Fruit fly (Drosophila melanogaster) whole organism, prepupa: ENCODE measurements around the gene ru.

Source experiments
- CG10631 ChIP-seq: fragments of 200-800 bp; sonication (Bioruptor generic); optimal IDR thresholded peaks from 2 replicates; lab custom pipeline; 2016; ENCODE audit warnings: missing biosample characterization, missing genetic modification characterization
- CG11902 ChIP-seq: fragments of 200-800 bp; sonication (Bioruptor generic); optimal IDR thresholded peaks from 3 replicates; lab custom pipeline; 2016; ENCODE audit warnings: missing biosample characterization, missing genetic modification characterization
- CG1621 ChIP-seq: fragments of 200-800 bp; sonication (Bioruptor generic); optimal IDR thresholded peaks from 3 replicates; lab custom pipeline; 2018; ENCODE audit warnings: missing biosample characterization, mild to moderate bottlenecking, missing genetic modification characterization
- CG3032 ChIP-seq: fragments of 200-800 bp; optimal IDR thresholded peaks from 2 replicates; lab custom pipeline; 2019; ENCODE audit warnings: missing biosample characterization, mild to moderate bottlenecking, missing genetic modification characterization, moderate library complexity
- CG6792 ChIP-seq: fragments of 200-800 bp; sonication (Bioruptor generic); optimal IDR thresholded peaks from 3 replicates; lab custom pipeline; 2016; ENCODE audit warnings: missing biosample characterization, missing genetic modification characterization
- CG6854 ChIP-seq: fragments of 200-800 bp; sonication (Bioruptor generic); optimal IDR thresholded peaks from 2 replicates; lab custom pipeline; 2017; ENCODE audit warnings: missing biosample characterization, mild to moderate bottlenecking, missing genetic modification characterization
- CG8319 ChIP-seq: fragments of 200-800 bp; sonication (Bioruptor generic); optimal IDR thresholded peaks from 3 replicates; lab custom pipeline; 2016; ENCODE audit warnings: missing biosample characterization, missing genetic modification characterization
- Eip93F ChIP-seq: fragments of 200-800 bp; sonication (Bioruptor generic); optimal IDR thresholded peaks from 2 replicates; lab custom pipeline; 2016; ENCODE audit warnings: missing biosample characterization, mild to moderate bottlenecking, missing genetic modification characterization
- Gug ChIP-seq: fragments of 200-800 bp; sonication (Bioruptor generic); IDR thresholded peaks from 2 replicates; pipeline ENCODE4 v1.3.6; 2022; ENCODE audit warnings: missing biosample characterization, missing genetic modification characterization
- acj6 ChIP-seq: fragments of 200-800 bp; sonication (Bioruptor generic); optimal IDR thresholded peaks from 3 replicates; lab custom pipeline; 2016; ENCODE audit warnings: missing biosample characterization, missing genetic modification characterization
- dsx ChIP-seq: fragments of 200-800 bp; optimal IDR thresholded peaks from 3 replicates; lab custom pipeline; 2019; ENCODE audit warnings: missing biosample characterization, mild to moderate bottlenecking, missing genetic modification characterization, moderate library complexity; ENCODE audit not compliant: poor library complexity, severe bottlenecking
- eg ChIP-seq: fragments of 200-800 bp; sonication (Bioruptor generic); IDR thresholded peaks from 3 replicates; pipeline ENCODE4 v1.3.6; 2022; ENCODE audit warnings: missing biosample characterization, missing genetic modification characterization

- TF ChIP-seq CG6792 (GFP tag; lab: Kevin White, UChicago), result peak; percentile 46
- TF ChIP-seq CG8319 (GFP tag; lab: Kevin White, UChicago), result no peak
- TF ChIP-seq CG1621, result no peak
- TF ChIP-seq eg (GFP tag; lab: Robert Waterston, UW), result peak; percentile 48; the same call in 2 of the 3 replicates
- peak; percentile 47 for TF ChIP-seq CG11902
- peak; percentile 49 for TF ChIP-seq CG3032 (tag; lab: Kevin White, UChicago)
- no peak for TF ChIP-seq CG6854 (GFP tag; lab: Kevin White, UChicago)
- TF ChIP-seq Eip93F, result no peak
- 0 out of 2 replicates have a peak, but pooled peaks have one; percentile 26 for TF ChIP-seq Gug (GFP tag; lab: Robert Waterston, UW)
- no peak for TF ChIP-seq acj6
- no peak for TF ChIP-seq CG10631 (GFP tag; lab: Kevin White, UChicago)
- TF ChIP-seq dsx (GFP tag; lab: Kevin White, UChicago), result no peak
Observed at dm6 chr3L:1342133-1342580, 28.3 kb upstream of the ru start, which contains the start of gene indra.
